Fruit fly (Drosophila melanogaster) whole organism, wandering third instar larva: ENCODE results near the gene nst.

Source experiments
- Abd-B ChIP-seq: fragments of >200 bp; optimal IDR thresholded peaks from 2 replicates; lab custom pipeline; 2017; ENCODE audit warnings: missing biosample characterization, missing genetic modification characterization
- CG32264 ChIP-seq: fragments of 200-800 bp; sonication (Bioruptor generic); optimal IDR thresholded peaks from 2 replicates; lab custom pipeline; 2016; ENCODE audit warnings: missing biosample characterization, missing genetic modification characterization
- CG9705 ChIP-seq: fragments of 200-800 bp; sonication (Bioruptor generic); optimal IDR thresholded peaks from 2 replicates; lab custom pipeline; 2018; ENCODE audit warnings: missing biosample characterization, mild to moderate bottlenecking, missing genetic modification characterization
- CrebA ChIP-seq: fragments of 200-800 bp; sonication (Bioruptor generic); optimal IDR thresholded peaks from 2 replicates; lab custom pipeline; 2016; ENCODE audit warnings: missing biosample characterization, mild to moderate bottlenecking, missing genetic modification characterization, borderline replicate concordance
- Dfd ChIP-seq: fragments of >200 bp; optimal IDR thresholded peaks from 2 replicates; lab custom pipeline; 2017; ENCODE audit warnings: missing biosample characterization, missing genetic modification characterization
- Dif ChIP-seq: fragments of 200-275, 200-300 bp; sonication (Bioruptor generic); optimal IDR thresholded peaks from 2 replicates; lab custom pipeline; 2018; ENCODE audit warnings: missing biosample characterization, missing genetic modification characterization; ENCODE audit not compliant: partially characterized antibody
- GATAd ChIP-seq: sonication (Bioruptor generic); optimal IDR thresholded peaks from 2 replicates; lab custom pipeline; 2016; ENCODE audit warnings: missing biosample characterization, missing genetic modification characterization
- HLH106 ChIP-seq: fragments of 200-800 bp; optimal IDR thresholded peaks from 3 replicates; lab custom pipeline; 2019; ENCODE audit warnings: missing biosample characterization, mild to moderate bottlenecking, missing genetic modification characterization, moderate library complexity
- Hnf4 ChIP-seq: fragments of 200-800 bp; sonication (Bioruptor generic); optimal IDR thresholded peaks from 2 replicates; lab custom pipeline; 2016; ENCODE audit warnings: missing biosample characterization, mild to moderate bottlenecking, missing genetic modification characterization
- Hr83 ChIP-seq: fragments of 200-300 bp; sonication (Bioruptor generic); optimal IDR thresholded peaks from 2 replicates; lab custom pipeline; 2016; ENCODE audit warnings: missing biosample characterization, mild to moderate bottlenecking, missing genetic modification characterization, moderate library complexity; ENCODE audit not compliant: poor library complexity, severe bottlenecking
- Jra ChIP-seq: sonication (Bioruptor generic); optimal IDR thresholded peaks from 2 replicates; lab custom pipeline; 2016; ENCODE audit warnings: missing biosample characterization, missing genetic modification characterization
- Mio ChIP-seq: sonication (Bioruptor generic); optimal IDR thresholded peaks from 2 replicates; lab custom pipeline; 2016; ENCODE audit warnings: missing biosample characterization, missing genetic modification characterization
- Myc ChIP-seq: fragments of >200 bp; optimal IDR thresholded peaks from 2 replicates; lab custom pipeline; 2017
- N ChIP-seq: fragments of >200 bp; optimal IDR thresholded peaks from 2 replicates; lab custom pipeline; 2018; ENCODE audit warnings: missing biosample characterization, missing external identifiers, missing genetic modification characterization
- OdsH ChIP-seq: fragments of 200-800 bp; sonication (Bioruptor generic); optimal IDR thresholded peaks from 2 replicates; lab custom pipeline; 2016; ENCODE audit warnings: missing biosample characterization, mild to moderate bottlenecking, missing genetic modification characterization
- Rel ChIP-seq, 2 experiments: fragments of 200-800 bp; sonication (Bioruptor generic) in 1 of 2; optimal IDR thresholded peaks; 2 replicates in 1 of 2; 3 replicates in 1 of 2; lab custom pipeline; 2016 to 2019; ENCODE audit warnings: mild to moderate bottlenecking in 2 of 2, missing biosample characterization in 2 of 2, missing genetic modification characterization in 2 of 2, moderate library complexity in 1 of 2
- Sp1 ChIP-seq: fragments of 200-800 bp; sonication (Bioruptor generic); optimal IDR thresholded peaks from 3 replicates; lab custom pipeline; 2019; ENCODE audit warnings: missing biosample characterization, mild to moderate bottlenecking, missing genetic modification characterization, moderate library complexity
- Vsx2 ChIP-seq: fragments of 200-300, 225-300 bp; sonication (Bioruptor generic); optimal IDR thresholded peaks from 2 replicates; lab custom pipeline; 2018; ENCODE audit warnings: missing biosample characterization, missing genetic modification characterization; ENCODE audit not compliant: partially characterized antibody
- br ChIP-seq: fragments of 200-800 bp; sonication (Bioruptor generic); optimal IDR thresholded peaks from 2 replicates; lab custom pipeline; 2016; ENCODE audit warnings: missing biosample characterization, missing genetic modification characterization
- dl ChIP-seq, 2 experiments: fragments of 175-275, 200-275 bp in 1 of 2; fragments of 200-275 bp in 1 of 2; sonication (Bioruptor generic); optimal IDR thresholded peaks; lab custom pipeline; 2018; ENCODE audit warnings: mild to moderate bottlenecking in 2 of 2, missing biosample characterization in 2 of 2, missing genetic modification characterization in 2 of 2, moderate library complexity in 2 of 2; ENCODE audit not compliant: partially characterized antibody in 2 of 2, insufficient read depth in 1 of 2
- dmrt93B ChIP-seq: fragments of 200-800 bp; sonication (Bioruptor generic); optimal IDR thresholded peaks from 2 replicates; lab custom pipeline; 2018; ENCODE audit warnings: missing biosample characterization, mild to moderate bottlenecking, missing genetic modification characterization
- dsf ChIP-seq: sonication (Bioruptor generic); optimal IDR thresholded peaks from 2 replicates; lab custom pipeline; 2016; ENCODE audit warnings: missing biosample characterization, missing genetic modification characterization, borderline replicate concordance
- ey ChIP-seq: fragments of 200-800 bp; sonication (Bioruptor generic); optimal IDR thresholded peaks from 2 replicates; lab custom pipeline; 2016; ENCODE audit warnings: missing biosample characterization, missing genetic modification characterization
- foxo ChIP-seq, 2 experiments: fragments of 200-800 bp; sonication (Bioruptor generic); optimal IDR thresholded peaks; 2 replicates in 1 of 2; 3 replicates in 1 of 2; lab custom pipeline; 2016 to 2017; ENCODE audit warnings: missing biosample characterization in 2 of 2, missing genetic modification characterization in 2 of 2
- fru ChIP-seq: fragments of 200-800 bp; sonication (Bioruptor generic); optimal IDR thresholded peaks from 3 replicates; lab custom pipeline; 2016; ENCODE audit warnings: missing biosample characterization, mild to moderate bottlenecking, missing genetic modification characterization
- h ChIP-seq: fragments of 200-800 bp; sonication (Bioruptor generic); optimal IDR thresholded peaks from 3 replicates; lab custom pipeline; 2016; ENCODE audit warnings: missing biosample characterization, mild to moderate bottlenecking, missing genetic modification characterization
- jim ChIP-seq: fragments of 175-275, 200-325 bp; sonication (Bioruptor generic); optimal IDR thresholded peaks from 2 replicates; lab custom pipeline; 2016; ENCODE audit warnings: missing biosample characterization, mild to moderate bottlenecking, missing genetic modification characterization
- lola ChIP-seq: fragments of >200 bp; optimal IDR thresholded peaks from 2 replicates; lab custom pipeline; 2017; ENCODE audit warnings: missing biosample characterization, missing genetic modification characterization
- pan ChIP-seq: fragments of >200 bp; optimal IDR thresholded peaks from 2 replicates; lab custom pipeline; 2017
- psq ChIP-seq: fragments of 200-800 bp; sonication (Bioruptor generic); optimal IDR thresholded peaks from 3 replicates; lab custom pipeline; 2017; ENCODE audit warnings: missing biosample characterization, mild to moderate bottlenecking, missing genetic modification characterization, moderate library complexity
- rgr ChIP-seq: fragments of 200-800 bp; sonication (Bioruptor generic); optimal IDR thresholded peaks from 3 replicates; lab custom pipeline; 2016; ENCODE audit warnings: missing biosample characterization, mild to moderate bottlenecking, missing genetic modification characterization
- sage ChIP-seq: fragments of 200-800 bp; sonication (Bioruptor generic); optimal IDR thresholded peaks from 2 replicates; lab custom pipeline; 2016; ENCODE audit warnings: missing biosample characterization, mild to moderate bottlenecking, missing genetic modification characterization
- sv ChIP-seq: fragments of 200-800 bp; sonication (Bioruptor generic); optimal IDR thresholded peaks from 3 replicates; lab custom pipeline; 2016; ENCODE audit warnings: missing biosample characterization, missing genetic modification characterization
- tai ChIP-seq: sonication (Bioruptor generic); optimal IDR thresholded peaks from 2 replicates; lab custom pipeline; 2016; ENCODE audit warnings: missing biosample characterization, missing genetic modification characterization
- usp ChIP-seq: fragments of >200 bp; optimal IDR thresholded peaks from 2 replicates; lab custom pipeline; 2017; ENCODE audit warnings: missing biosample characterization, missing genetic modification characterization
- woc ChIP-seq: sonication (Bioruptor generic); optimal IDR thresholded peaks from 2 replicates; lab custom pipeline; 2016; ENCODE audit warnings: missing biosample characterization, mild to moderate bottlenecking, missing genetic modification characterization

nst gene

dm6 chr3L:12496428-12497344 lies 33.3 kb downstream of the nst start, which contains the start of gene CG10657:
CG10657 (minus strand) TSS chr3L:12497216.
- TF ChIP-seq Rel (GFP tag; optimal IDR thresholded peaks at IDR 0.05; lab: Kevin White, UChicago) (no peak), Rel (tag; optimal IDR thresholded peaks at IDR 0.05; lab: Kevin White, UChicago) (peak; percentile 39), ey (GFP tag; lab: Kevin White, UChicago) (no peak), Sp1 (GFP tag; lab: Kevin White, UChicago) (peak; percentile 14), Vsx2 (GFP tag; lab: Kevin White, UChicago) (peak; percentile 46)

- no peak for TF ChIP-seq Hr83 (GFP tag; lab: Kevin White, UChicago)
- TF ChIP-seq Jra, result peak; percentile 3
- TF ChIP-seq br (GFP tag; lab: Kevin White, UChicago), result peak; percentile 82
- TF ChIP-seq Rel (GFP tag; optimal IDR thresholded peaks at IDR 0.05; lab: Kevin White, UChicago), result no peak
- peak; percentile 49 for TF ChIP-seq Rel (tag; optimal IDR thresholded peaks at IDR 0.05; lab: Kevin White, UChicago)
- peak; percentile 18 for TF ChIP-seq dsf
- TF ChIP-seq rgr (GFP tag; lab: Kevin White, UChicago), result peak; percentile 81
- no peak for TF ChIP-seq N (GFP tag; lab: Kevin White, UChicago)
- peak; percentile 87 for TF ChIP-seq ey (GFP tag; lab: Kevin White, UChicago)
- TF ChIP-seq fru (GFP tag; lab: Kevin White, UChicago), result peak; percentile 88
- TF ChIP-seq Hnf4 (GFP tag; lab: Kevin White, UChicago), result peak; percentile 69
- TF ChIP-seq Vsx2 (GFP tag; lab: Kevin White, UChicago), result no peak
- no peak for TF ChIP-seq tai (GFP tag; lab: Kevin White, UChicago)
- peak; percentile 81 for TF ChIP-seq CG9705
- no peak for TF ChIP-seq sv (GFP tag; lab: Kevin White, UChicago)
- TF ChIP-seq HLH106 (tag; lab: Kevin White, UChicago), result peak; percentile 90
- peak; percentile 86 for TF ChIP-seq dmrt93B
- no peak for TF ChIP-seq dl (GFP tag; optimal IDR thresholded peaks at IDR 0.05; lab: Kevin White, UChicago; ENCODE audit: insufficient read depth in 1 of 2, partially characterized antibody in 2 of 2)
- no peak for TF ChIP-seq jim (GFP tag; lab: Kevin White, UChicago)
- TF ChIP-seq woc (GFP tag; lab: Kevin White, UChicago), result peak; percentile 83
- TF ChIP-seq sage (GFP tag; lab: Kevin White, UChicago), result peak; percentile 70
- TF ChIP-seq h, result peak; percentile 88
- TF ChIP-seq Dif, result no peak
- peak; percentile 81 for TF ChIP-seq psq
- peak in 1 of 2 experiments; percentile 87 for TF ChIP-seq foxo (GFP tag; optimal IDR thresholded peaks at IDR 0.05; lab: Kevin White, UChicago)
- peak; percentile 57 for TF ChIP-seq CG32264 (GFP tag; lab: Kevin White, UChicago)
- no peak for TF ChIP-seq pan (lab: Kevin White, UChicago)
- peak; percentile 12 for TF ChIP-seq Mio (GFP tag; lab: Kevin White, UChicago)
- peak; percentile 91 for TF ChIP-seq Sp1 (GFP tag; lab: Kevin White, UChicago)
- no peak for TF ChIP-seq CrebA
- TF ChIP-seq OdsH (GFP tag; lab: Kevin White, UChicago), result peak; percentile 86
These were observed 34.7 kb downstream of the nst start for dm6 chr3L:12495312-12495725.

dm6 chr3L:12494273-12494672 lies 35.7 kb downstream of the nst start:
- TF ChIP-seq Sp1 (GFP tag; lab: Kevin White, UChicago) (no peak), CrebA (no peak), Mio (GFP tag; lab: Kevin White, UChicago) (no peak), sage (GFP tag; lab: Kevin White, UChicago) (no peak)

dm6 chr3L:12490418-12491035 lies 39.4 kb downstream of the nst start, which contains the start of gene CG10660:
CG10660 (minus strand) TSS chr3L:12490676.
- TF ChIP-seq OdsH (GFP tag; lab: Kevin White, UChicago) (peak; percentile 95), dsf (peak; percentile 64), Myc (lab: Kevin White, UChicago) (no peak), Rel (GFP tag; optimal IDR thresholded peaks at IDR 0.05; lab: Kevin White, UChicago) (peak; percentile 61), Rel (tag; optimal IDR thresholded peaks at IDR 0.05; lab: Kevin White, UChicago) (peak; percentile 18), Hnf4 (GFP tag; lab: Kevin White, UChicago) (peak; percentile 83), foxo (GFP tag; optimal IDR thresholded peaks at IDR 0.05; lab: Kevin White, UChicago) (peak; percentile 80 to 95), h (peak; percentile 94), GATAd (GFP tag; lab: Kevin White, UChicago) (peak; percentile 37), CG9705 (peak; percentile 43), Hr83 (GFP tag; lab: Kevin White, UChicago) (peak; percentile 35), woc (GFP tag; lab: Kevin White, UChicago) (peak; percentile 84), lola (no peak), Abd-B (GFP tag; lab: Kevin White, UChicago) (no peak), br (GFP tag; lab: Kevin White, UChicago) (peak; percentile 92), psq (peak; percentile 87), usp (GFP tag; lab: Kevin White, UChicago) (no peak), rgr (GFP tag; lab: Kevin White, UChicago) (peak; percentile 97), Dfd (GFP tag; lab: Kevin White, UChicago) (no peak), jim (GFP tag; lab: Kevin White, UChicago) (no peak), fru (GFP tag; lab: Kevin White, UChicago) (peak; percentile 95), Vsx2 (GFP tag; lab: Kevin White, UChicago) (no peak), N (GFP tag; lab: Kevin White, UChicago) (no peak), sv (GFP tag; lab: Kevin White, UChicago) (peak; percentile 82), Dif (peak; percentile 3), tai (GFP tag; lab: Kevin White, UChicago) (peak; percentile 81)
